Worm (Caenorhabditis elegans) whole organism, L4/young adult: ENCODE measurements around the gene C06E7.2.

Experiments used
- W03F9.2 ChIP-seq: fragments of 150-350 bp; optimal IDR thresholded peaks from 2 replicates; lab custom pipeline; 2014; ENCODE audit warnings: missing biosample characterization, missing genetic modification characterization
- dao-5 ChIP-seq: sonication (generic microtip); optimal IDR thresholded peaks from 2 replicates; lab custom pipeline; 2016; ENCODE audit warnings: missing genotype, missing genetic modification characterization, moderate library complexity, missing compliant biosample characterization
- him-1 ChIP-seq: sonication (generic microtip); optimal IDR thresholded peaks from 2 replicates; lab custom pipeline; 2016; ENCODE audit warnings: missing genotype, missing genetic modification reagents, missing genetic modification characterization, missing compliant biosample characterization

ce11 chrIV:5824493-5824892 lies 14.8 kb upstream of the C06E7.2 start, which contains the start of gene egal-1:
- TF ChIP-seq him-1 (tag; lab: Kevin White, UChicago) (no peak), dao-5 (tag; lab: Kevin White, UChicago) (no peak), W03F9.2 (no peak)
